Fruit fly (Drosophila melanogaster): ENCODE measurements around the gene CG1233.

- TF ChIP-seq Myc (optimal IDR thresholded peaks at IDR 0.05) (no peak), psq (optimal IDR thresholded peaks at IDR 0.05) (no peak), insv (optimal IDR thresholded peaks at IDR 0.05) (no peak)
These were observed 33.4 kb upstream of the CG1233 start, which contains the start of the genes Atac3 and Ptpmeg for dm6 chr3L:327833-328232.

Measured in Kc167 (cell line).